Fruit fly (Drosophila melanogaster): ENCODE measurements around the gene CG7148.

The CG7148 gene

DNA sequence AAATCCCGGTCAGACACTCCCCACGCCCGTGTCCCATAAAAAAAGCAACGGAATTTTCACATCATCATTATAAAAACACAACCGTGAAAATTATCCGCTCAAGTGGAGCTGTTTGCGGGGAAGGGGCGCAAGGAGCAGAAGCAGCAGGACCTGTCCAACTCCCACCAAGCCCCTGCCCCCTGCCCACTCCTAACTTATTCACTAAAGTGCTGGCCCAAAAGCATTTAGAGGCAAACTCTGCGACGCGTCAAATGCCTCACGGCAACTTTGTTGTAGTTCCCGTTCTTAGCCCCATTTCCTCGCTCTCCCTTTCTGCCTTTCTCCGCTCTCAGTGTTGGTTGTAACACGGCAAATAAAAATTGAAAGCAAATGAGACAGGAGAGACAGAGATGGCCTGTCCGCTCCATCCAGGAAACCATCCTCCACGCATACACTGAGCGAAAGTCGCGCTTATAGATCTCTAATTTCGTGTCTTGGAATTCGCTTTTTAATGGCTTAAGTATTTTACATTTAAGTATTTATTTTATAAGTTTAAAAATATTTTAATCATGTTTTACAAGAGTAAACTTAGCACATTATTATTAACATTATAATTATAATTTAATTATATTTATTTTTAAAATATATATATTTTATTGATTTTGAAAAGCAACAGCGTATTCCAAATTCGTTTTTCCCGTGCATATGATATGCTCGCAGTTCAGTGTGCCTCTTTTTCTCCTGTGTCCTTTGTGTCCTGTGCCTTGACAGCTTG lies 27.4 kb upstream of the CG7148 start (continued):
- TF ChIP-seq fu2 (GFP tag; optimal IDR thresholded peaks at IDR 0.05) (no peak), Fer1 (GFP tag; optimal IDR thresholded peaks at IDR 0.05) (peak; percentile 34), lbe (GFP tag; optimal IDR thresholded peaks at IDR 0.05) (no peak), gem (tag; optimal IDR thresholded peaks at IDR 0.05) (peak; percentile 69), CG9437 (GFP tag; optimal IDR thresholded peaks at IDR 0.05) (peak; percentile 38), CG11504 (tag; optimal IDR thresholded peaks at IDR 0.05) (peak; percentile 75), CG7987 (GFP tag; optimal IDR thresholded peaks at IDR 0.05) (no peak), h (optimal IDR thresholded peaks at IDR 0.05) (no peak), Sox102F (GFP tag; optimal IDR thresholded peaks at IDR 0.05) (peak; percentile 38), CG4328 (GFP tag; optimal IDR thresholded peaks at IDR 0.05) (peak; percentile 0), Scr (GFP tag; IDR thresholded peaks at IDR 0.05; ENCODE audit: partially characterized antibody) (no peak), btn (GFP tag; optimal IDR thresholded peaks at IDR 0.05) (no peak), CG14965 (GFP tag; optimal IDR thresholded peaks at IDR 0.05; ENCODE audit: borderline replicate concordance) (no peak), D19A (tag; optimal IDR thresholded peaks at IDR 0.05) (peak; percentile 70), Fer2 (tag; optimal IDR thresholded peaks at IDR 0.05) (no peak), fd64A (GFP tag; optimal IDR thresholded peaks at IDR 0.05) (no peak), NC2α (GFP tag; optimal IDR thresholded peaks at IDR 0.05) (no peak), CG8089 (GFP tag; optimal IDR thresholded peaks at IDR 0.05) (no peak), HLH3B (GFP tag; IDR thresholded peaks at IDR 0.05) (no peak), CG10147 (GFP tag; optimal IDR thresholded peaks at IDR 0.05) (peak; percentile 57), CG15269 (tag; optimal IDR thresholded peaks at IDR 0.05) (peak; percentile 57), Hand (GFP tag; optimal IDR thresholded peaks at IDR 0.05) (peak; percentile 22), maf-S (GFP tag; optimal IDR thresholded peaks at IDR 0.05) (no peak), bcd (GFP tag; optimal IDR thresholded peaks at IDR 0.05) (peak; percentile 30), unc-4 (GFP tag; IDR thresholded peaks at IDR 0.05; ENCODE audit: partially characterized antibody) (no peak), CG6175 (GFP tag; IDR thresholded peaks at IDR 0.05) (no peak), Bteb2 (GFP tag; optimal IDR thresholded peaks at IDR 0.05) (no peak), CG9727 (GFP tag; optimal IDR thresholded peaks at IDR 0.05) (peak; percentile 55), sd (tag; optimal IDR thresholded peaks at IDR 0.05) (no peak), pita (GFP tag; optimal IDR thresholded peaks at IDR 0.05) (no peak), dmrt99B (tag; optimal IDR thresholded peaks at IDR 0.05) (peak; percentile 65), hkb (optimal IDR thresholded peaks at IDR 0.05) (no peak), hkb (GFP tag; IDR thresholded peaks at IDR 0.05) (no peak), sob (GFP tag; IDR thresholded peaks at IDR 0.05) (no peak), zf30C (GFP tag; optimal IDR thresholded peaks at IDR 0.05) (peak; percentile 3), CG31365 (tag; optimal IDR thresholded peaks at IDR 0.05) (no peak), CG10209 (GFP tag; optimal IDR thresholded peaks at IDR 0.05) (peak; percentile 26), fd3F (GFP tag; optimal IDR thresholded peaks at IDR 0.05) (peak; percentile 0), CG1647 (GFP tag; optimal IDR thresholded peaks at IDR 0.05) (no peak), scrt (GFP tag; optimal IDR thresholded peaks at IDR 0.05) (peak; percentile 28), CG10267 (tag; optimal IDR thresholded peaks at IDR 0.05) (peak; percentile 25), HHEX (GFP tag; optimal IDR thresholded peaks at IDR 0.05) (peak; percentile 42), CG18262 (tag; optimal IDR thresholded peaks at IDR 0.05) (no peak), CG2678 (tag; optimal IDR thresholded peaks at IDR 0.05) (peak; percentile 76), CG11695 (GFP tag; IDR thresholded peaks at IDR 0.05) (0 out of 3 replicates have a peak, but pooled peaks have one; percentile 25), HLH54F (GFP tag; optimal IDR thresholded peaks at IDR 0.05) (no peak), CG8924 (tag; optimal IDR thresholded peaks at IDR 0.05) (peak; percentile 67), CG2120 (GFP tag; optimal IDR thresholded peaks at IDR 0.05) (peak; percentile 22), CG9876 (GFP tag; optimal IDR thresholded peaks at IDR 0.05) (no peak)
